Fruit fly (Drosophila melanogaster) whole organism, embryonic: Measurements from ENCODE around the gene Or98a.
A peak's percentile ranks its signal among the peaks of the same experiment; 100 is the strongest.

Experiments
- Antp ChIP-seq: fragments of 200-800 bp; sonication (Bioruptor generic); optimal IDR thresholded peaks from 3 replicates; lab custom pipeline; 2016; ENCODE audit warnings: missing biosample characterization, missing genetic modification characterization
- Atf-2 ChIP-seq: fragments of 200-800 bp; sonication (Bioruptor generic); optimal IDR thresholded peaks from 2 replicates; lab custom pipeline; 2016; ENCODE audit warnings: missing biosample characterization, missing genetic modification characterization
- Awh ChIP-seq: fragments of 200-800 bp; sonication (Bioruptor generic); IDR thresholded peaks from 2 replicates; pipeline ENCODE4, ENCODE4 v1.3.6; 2022; ENCODE audit warnings: missing biosample characterization, missing genetic modification characterization
- BEAF-32 ChIP-seq: fragments of 200-800 bp; sonication (Bioruptor generic); optimal IDR thresholded peaks from 3 replicates; lab custom pipeline; 2017; ENCODE audit warnings: missing biosample characterization, missing genetic modification characterization, mild to moderate bottlenecking, moderate library complexity, missing genetic modification reagents
- CG11398 ChIP-seq: fragments of 200-800 bp; sonication (Bioruptor generic); optimal IDR thresholded peaks from 2 replicates; lab custom pipeline; 2016; ENCODE audit warnings: missing biosample characterization, missing genetic modification characterization
- CG11504 ChIP-seq: fragments of 200-800 bp; sonication (Bioruptor generic); optimal IDR thresholded peaks from 3 replicates; lab custom pipeline; 2019; ENCODE audit warnings: missing biosample characterization, mild to moderate bottlenecking, missing genetic modification characterization, moderate library complexity
- CG13624 ChIP-seq: fragments of 200-800 bp; sonication (Bioruptor generic); optimal IDR thresholded peaks from 2 replicates; lab custom pipeline; 2016; ENCODE audit warnings: missing biosample characterization, missing genetic modification characterization
- CG15479 ChIP-seq: fragments of 200-800 bp; sonication (Bioruptor generic); optimal IDR thresholded peaks from 3 replicates; lab custom pipeline; 2019; ENCODE audit warnings: missing biosample characterization, mild to moderate bottlenecking, missing genetic modification characterization, moderate library complexity
- CG15696 ChIP-seq: fragments of 200-800 bp; sonication (Bioruptor generic); optimal IDR thresholded peaks from 2 replicates; lab custom pipeline; 2019; ENCODE audit warnings: missing biosample characterization, mild to moderate bottlenecking, missing genetic modification characterization, moderate library complexity
- CG1603 ChIP-seq: fragments of 200-800 bp; sonication (Bioruptor generic); optimal IDR thresholded peaks from 2 replicates; lab custom pipeline; 2019; ENCODE audit warnings: missing biosample characterization, mild to moderate bottlenecking, missing genetic modification characterization, moderate library complexity
- CG18599 ChIP-seq: fragments of 200-800 bp; sonication (Bioruptor generic); optimal IDR thresholded peaks from 3 replicates; lab custom pipeline; 2017; ENCODE audit warnings: missing biosample characterization, missing genetic modification characterization, mild to moderate bottlenecking, moderate library complexity, missing genetic modification reagents
- CG18764 ChIP-seq: fragments of 200-800 bp; sonication (Bioruptor generic); optimal IDR thresholded peaks from 3 replicates; lab custom pipeline; 2016; ENCODE audit warnings: missing biosample characterization, missing genetic modification characterization
- CG2202 ChIP-seq: fragments of 200-800 bp; sonication (Bioruptor generic); optimal IDR thresholded peaks from 2 replicates; lab custom pipeline; 2018; ENCODE audit warnings: missing biosample characterization, mild to moderate bottlenecking, missing genetic modification characterization
- CG2678 ChIP-seq: fragments of 200-800 bp; sonication (Bioruptor generic); optimal IDR thresholded peaks from 3 replicates; lab custom pipeline; 2019; ENCODE audit warnings: missing biosample characterization, mild to moderate bottlenecking, missing genetic modification characterization, moderate library complexity
- CG3065 ChIP-seq: fragments of 200-800 bp; sonication (Bioruptor generic); optimal IDR thresholded peaks from 2 replicates; lab custom pipeline; 2016; ENCODE audit warnings: missing biosample characterization, missing genetic modification characterization
- CG33213 ChIP-seq: fragments of 200-800 bp; sonication (Bioruptor generic); optimal IDR thresholded peaks from 3 replicates; lab custom pipeline; 2016; ENCODE audit warnings: missing biosample characterization, missing genetic modification characterization
- CG3838 ChIP-seq: fragments of 200-800 bp; sonication (Bioruptor generic); optimal IDR thresholded peaks from 3 replicates; lab custom pipeline; 2016; ENCODE audit warnings: missing biosample characterization, missing genetic modification characterization
- CG4404 ChIP-seq: fragments of 200-800 bp; sonication (Bioruptor generic); IDR thresholded peaks from 2 replicates; pipeline ENCODE4 v1.3.6; 2022; ENCODE audit warnings: missing biosample characterization, missing genetic modification characterization
- CG5953 ChIP-seq: fragments of 200-800 bp; sonication (Bioruptor generic); IDR thresholded peaks from 2 replicates; pipeline ENCODE4 v1.3.6; 2022; ENCODE audit warnings: missing biosample characterization, missing genetic modification characterization
- CG6765 ChIP-seq: fragments of 200-800 bp; sonication (Bioruptor generic); optimal IDR thresholded peaks from 3 replicates; lab custom pipeline; 2017; ENCODE audit warnings: missing biosample characterization, mild to moderate bottlenecking, missing genetic modification characterization
- CG6791 ChIP-seq: fragments of 200-800 bp; sonication (Bioruptor generic); IDR thresholded peaks from 3 replicates; pipeline ENCODE4 v1.3.6; 2022; ENCODE audit warnings: missing biosample characterization, missing genetic modification characterization; ENCODE audit not compliant: partially characterized antibody
- CG7357 ChIP-seq: fragments of 200-800 bp; sonication (Bioruptor generic); IDR thresholded peaks from 3 replicates; pipeline ENCODE4 v1.3.6; 2022; ENCODE audit warnings: missing biosample characterization, missing genetic modification characterization
- CG7556 ChIP-seq: fragments of 200-800 bp; sonication (Bioruptor generic); optimal IDR thresholded peaks from 2 replicates; lab custom pipeline; 2017; ENCODE audit warnings: missing biosample characterization, mild to moderate bottlenecking, missing genetic modification characterization
- CG7786 ChIP-seq: fragments of 200-800 bp; sonication (Bioruptor generic); optimal IDR thresholded peaks from 2 replicates; lab custom pipeline; 2016; ENCODE audit warnings: missing biosample characterization, missing genetic modification characterization
- CG7928 ChIP-seq: fragments of 200-800 bp; sonication (Bioruptor generic); optimal IDR thresholded peaks from 2 replicates; lab custom pipeline; 2017; ENCODE audit warnings: missing biosample characterization, mild to moderate bottlenecking, missing genetic modification characterization
- CoRest ChIP-seq: fragments of 200-800 bp; sonication (Bioruptor generic); optimal IDR thresholded peaks from 3 replicates; lab custom pipeline; 2018; ENCODE audit warnings: missing biosample characterization, mild to moderate bottlenecking, missing genetic modification characterization, moderate library complexity
- ERR ChIP-seq: fragments of 200-800 bp; sonication (Bioruptor generic); optimal IDR thresholded peaks from 2 replicates; lab custom pipeline; 2016; ENCODE audit warnings: missing biosample characterization, missing genetic modification characterization
- Eip74EF ChIP-seq, 2 experiments: fragments of 200-800 bp in 1 of 2; fragments of >200 bp in 1 of 2; sonication (Bioruptor generic) in 1 of 2; optimal IDR thresholded peaks; 2 replicates each; lab custom pipeline; 2017 to 2019; ENCODE audit warnings: missing biosample characterization in 2 of 2, missing genetic modification characterization in 2 of 2, mild to moderate bottlenecking in 1 of 2, moderate library complexity in 1 of 2
- Ets65A ChIP-seq: fragments of 200-800 bp; sonication (Bioruptor generic); peaks from one replicate; lab custom pipeline; 2016; ENCODE audit warnings: missing biosample characterization, missing genetic modification characterization
- HHEX ChIP-seq: fragments of 200-800 bp; sonication (Bioruptor generic); optimal IDR thresholded peaks from 3 replicates; lab custom pipeline; 2017; ENCODE audit warnings: missing biosample characterization, mild to moderate bottlenecking, missing genetic modification characterization, missing genetic modification reagents
- Hmr ChIP-seq: fragments of 200-800 bp; sonication (Bioruptor generic); optimal IDR thresholded peaks from 3 replicates; lab custom pipeline; 2017; ENCODE audit warnings: mild to moderate bottlenecking, missing biosample characterization, missing genetic modification reagents, missing genetic modification characterization
- NC2β ChIP-seq: fragments of 200-800 bp; sonication (Bioruptor generic); optimal IDR thresholded peaks from 2 replicates; lab custom pipeline; 2016; ENCODE audit warnings: missing biosample characterization, missing genetic modification characterization
- Ptx1 ChIP-seq: fragments of 200-800 bp; sonication (Bioruptor generic); IDR thresholded peaks from 2 replicates; pipeline ENCODE4 v1.3.6; 2022; ENCODE audit warnings: missing biosample characterization, missing genetic modification characterization
- Spps ChIP-seq: fragments of 200-800 bp; sonication (Bioruptor generic); optimal IDR thresholded peaks from 2 replicates; lab custom pipeline; 2018; ENCODE audit warnings: missing biosample characterization, mild to moderate bottlenecking, missing genetic modification characterization
- TFAM ChIP-seq: fragments of 200-800 bp; sonication (Bioruptor generic); optimal IDR thresholded peaks from 2 replicates; lab custom pipeline; 2017; ENCODE audit warnings: missing biosample characterization, missing genetic modification characterization, inconsistent platforms
- abd-A ChIP-seq: fragments of 200-800 bp; sonication (Bioruptor generic); optimal IDR thresholded peaks from 3 replicates; lab custom pipeline; 2019; ENCODE audit warnings: missing biosample characterization, mild to moderate bottlenecking, missing genetic modification characterization, moderate library complexity
- ap ChIP-seq: fragments of 200-800 bp; sonication (Bioruptor generic); IDR thresholded peaks from 2 replicates; pipeline ENCODE4 v1.3.6; 2022; ENCODE audit warnings: missing biosample characterization, missing genetic modification characterization
- cad ChIP-seq: fragments of >200 bp; optimal IDR thresholded peaks from 2 replicates; lab custom pipeline; 2017; ENCODE audit warnings: missing biosample characterization, missing genetic modification characterization
- chn ChIP-seq: fragments of 200-800 bp; sonication (Bioruptor generic); optimal IDR thresholded peaks from 2 replicates; lab custom pipeline; 2016; ENCODE audit warnings: missing biosample characterization, missing genetic modification characterization
- crp ChIP-seq, 2 experiments: fragments of 200-800 bp; sonication (Bioruptor generic); optimal IDR thresholded peaks; 2 replicates in 1 of 2; 3 replicates in 1 of 2; lab custom pipeline; 2017; ENCODE audit warnings: missing biosample characterization in 2 of 2, missing genetic modification characterization in 2 of 2, mild to moderate bottlenecking in 1 of 2, moderate library complexity in 1 of 2
- dysf ChIP-seq: fragments of 200-800 bp; sonication (Bioruptor generic); IDR thresholded peaks from 3 replicates; pipeline ENCODE4 v1.3.6; 2022; ENCODE audit warnings: missing biosample characterization, missing genetic modification characterization
- en ChIP-seq: fragments of 200-800 bp; sonication (Bioruptor generic); optimal IDR thresholded peaks from 2 replicates; lab custom pipeline; 2016; ENCODE audit warnings: missing biosample characterization, missing genetic modification characterization
- gce ChIP-seq: fragments of 200-800 bp; sonication (Bioruptor generic); IDR thresholded peaks from 3 replicates; pipeline ENCODE4 v1.3.6; 2022; ENCODE audit warnings: missing biosample characterization, missing genetic modification characterization
- gcm ChIP-seq: fragments of 200-800 bp; sonication (Bioruptor generic); optimal IDR thresholded peaks from 2 replicates; lab custom pipeline; 2019; ENCODE audit warnings: missing biosample characterization, mild to moderate bottlenecking, missing genetic modification characterization, moderate library complexity
- grau ChIP-seq: fragments of 200-800 bp; optimal IDR thresholded peaks from 3 replicates; lab custom pipeline; 2019; ENCODE audit warnings: missing biosample characterization, mild to moderate bottlenecking, missing genetic modification characterization, moderate library complexity
- her ChIP-seq: fragments of 200-800 bp; sonication (Bioruptor generic); optimal IDR thresholded peaks from 2 replicates; lab custom pipeline; 2016; ENCODE audit warnings: missing biosample characterization, missing genetic modification characterization
- klu ChIP-seq: fragments of 200-800 bp; sonication (Bioruptor generic); IDR thresholded peaks from 2 replicates; pipeline ENCODE4 v1.3.6; 2022; ENCODE audit warnings: missing biosample characterization, missing genetic modification characterization
- run ChIP-seq: fragments of 200-800 bp; sonication (Bioruptor generic); optimal IDR thresholded peaks from 3 replicates; lab custom pipeline; 2018; ENCODE audit warnings: missing biosample characterization, mild to moderate bottlenecking, missing genetic modification characterization
- slou ChIP-seq: fragments of 200-800 bp; sonication (Bioruptor generic); optimal IDR thresholded peaks from 3 replicates; lab custom pipeline; 2016; ENCODE audit warnings: missing biosample characterization, missing genetic modification characterization
- sna ChIP-seq: fragments of 200-800 bp; sonication (Bioruptor generic); IDR thresholded peaks from 2 replicates; pipeline ENCODE4 v1.3.6; 2022; ENCODE audit warnings: missing biosample characterization, missing genetic modification characterization; ENCODE audit not compliant: partially characterized antibody
- tin ChIP-seq: fragments of 200-800 bp; sonication (Bioruptor generic); optimal IDR thresholded peaks from 3 replicates; lab custom pipeline; 2016; ENCODE audit warnings: missing biosample characterization, missing genetic modification characterization
- vnd ChIP-seq: fragments of 200-800 bp; sonication (Bioruptor generic); IDR thresholded peaks from 3 replicates; pipeline ENCODE4 v1.3.6; 2022; ENCODE audit warnings: missing biosample characterization, missing genetic modification characterization; ENCODE audit not compliant: partially characterized antibody

Or98a gene

dm6 chr3R:27813251-27813650 is 32.5 kb upstream of the Or98a start (continued):
- no peak for TF ChIP-seq her (GFP tag; lab: Kevin White, UChicago)
- no peak for TF ChIP-seq CG2202 (tag; lab: Kevin White, UChicago)
- TF ChIP-seq CG6791 (GFP tag; lab: Robert Waterston, UW): no peak
- no peak for TF ChIP-seq Antp (GFP tag; lab: Kevin White, UChicago)
- no peak for TF ChIP-seq CG13624 (GFP tag; lab: Kevin White, UChicago)
- peak; percentile 6 for TF ChIP-seq grau
- TF ChIP-seq Awh (GFP tag; lab: Robert Waterston, UW): no peak
- no peak for TF ChIP-seq Eip74EF (GFP tag; optimal IDR thresholded peaks at IDR 0.05; lab: Kevin White, UChicago)
- no peak for TF ChIP-seq CG7786 (GFP tag; lab: Kevin White, UChicago)
- no peak for TF ChIP-seq CG3065 (GFP tag; lab: Kevin White, UChicago)
- TF ChIP-seq tin (GFP tag; lab: Kevin White, UChicago): no peak
- no peak for TF ChIP-seq gcm (GFP tag; lab: Kevin White, UChicago)
- no peak for TF ChIP-seq sna (GFP tag; lab: Robert Waterston, UW)
- TF ChIP-seq slou (GFP tag; lab: Kevin White, UChicago): no peak
- no peak for TF ChIP-seq Atf-2 (GFP tag; lab: Kevin White, UChicago)
- no peak for TF ChIP-seq CG18764 (GFP tag; lab: Kevin White, UChicago)
- no peak for TF ChIP-seq NC2β (GFP tag; lab: Kevin White, UChicago)
- no peak for TF ChIP-seq Ptx1 (GFP tag; lab: Robert Waterston, UW)
- no peak for TF ChIP-seq BEAF-32
- TF ChIP-seq CG5953 (GFP tag; lab: Robert Waterston, UW): no peak
- no peak for TF ChIP-seq crp (GFP tag; optimal IDR thresholded peaks at IDR 0.05; lab: Kevin White, UChicago)
- TF ChIP-seq dysf: 0 out of 3 replicates have a peak, but pooled peaks have one; percentile 8
- TF ChIP-seq en (GFP tag; lab: Kevin White, UChicago): no peak
- no peak for TF ChIP-seq gce (GFP tag; lab: Robert Waterston, UW)
- TF ChIP-seq abd-A: no peak
- TF ChIP-seq Hmr (GFP tag; lab: Kevin White, UChicago): peak; percentile 37
- no peak for TF ChIP-seq CG15696 (tag; lab: Kevin White, UChicago)
- TF ChIP-seq ap (GFP tag; lab: Robert Waterston, UW): no peak
- no peak for TF ChIP-seq CG7357 (GFP tag; lab: Robert Waterston, UW)
- TF ChIP-seq klu (GFP tag; lab: Robert Waterston, UW): no peak
- no peak for TF ChIP-seq cad (GFP tag; lab: Kevin White, UChicago)
- TF ChIP-seq CG33213 (GFP tag; lab: Kevin White, UChicago): no peak
- no peak for TF ChIP-seq TFAM
- no peak for TF ChIP-seq CoRest (tag; lab: Kevin White, UChicago)
- TF ChIP-seq CG15479 (GFP tag; lab: Kevin White, UChicago): no peak
- TF ChIP-seq chn: no peak
- no peak for TF ChIP-seq CG3838 (GFP tag; lab: Kevin White, UChicago)
- no peak for TF ChIP-seq CG4404
- peak; percentile 53 for TF ChIP-seq CG2678
- TF ChIP-seq CG7928 (GFP tag; lab: Kevin White, UChicago): no peak
- TF ChIP-seq Ets65A (GFP tag; lab: Kevin White, UChicago): peak; percentile 18
- no peak for TF ChIP-seq vnd (GFP tag; lab: Robert Waterston, UW)
- TF ChIP-seq CG1603 (tag; lab: Kevin White, UChicago): no peak
- no peak for TF ChIP-seq CG11398 (GFP tag; lab: Kevin White, UChicago)
- no peak for TF ChIP-seq CG6765 (GFP tag; lab: Kevin White, UChicago)
- peak; percentile 62 for TF ChIP-seq CG18599 (GFP tag; lab: Kevin White, UChicago)
- peak; percentile 6 for TF ChIP-seq HHEX
- TF ChIP-seq CG11504 (tag; lab: Kevin White, UChicago): peak; percentile 29
- TF ChIP-seq ERR (GFP tag; lab: Kevin White, UChicago): no peak
- no peak for TF ChIP-seq run (tag; lab: Kevin White, UChicago)
- TF ChIP-seq CG7556 (GFP tag; lab: Kevin White, UChicago): peak; percentile 7
- no peak for TF ChIP-seq Spps (tag; lab: Kevin White, UChicago)
